Worm (Caenorhabditis elegans) whole organism, L1 larva: ENCODE data around the gene fbxl-3.

ENCODE experiments used
- lin-39 ChIP-seq: fragments of 150-350 bp; optimal IDR thresholded peaks from 2 replicates; lab custom pipeline; 2014; ENCODE audit warnings: missing biosample characterization, missing genetic modification reagents, missing genetic modification characterization
- mab-9 ChIP-seq: fragments of 200-800 bp; sonication (Bioruptor generic); IDR thresholded peaks from 2 replicates; pipeline ENCODE4 v1.3.6; 2022; ENCODE audit warnings: missing genetic modification reagents, missing genetic modification characterization, missing compliant biosample characterization
- nhr-11 ChIP-seq: fragments of 150-350 bp; optimal IDR thresholded peaks from 2 replicates; lab custom pipeline; 2014; ENCODE audit warnings: missing biosample characterization, missing genetic modification characterization
- nhr-76 ChIP-seq: sonication (generic microtip); optimal IDR thresholded peaks from 2 replicates; lab custom pipeline; 2017; ENCODE audit warnings: missing biosample characterization, missing genetic modification characterization

- no peak for TF ChIP-seq mab-9 (GFP tag; lab: Robert Waterston, UW)
- no peak for TF ChIP-seq lin-39 (tag; lab: Kevin White, UChicago)
- TF ChIP-seq nhr-76 (tag; lab: Kevin White, UChicago): no peak
- no peak for TF ChIP-seq nhr-11 (tag; lab: Kevin White, UChicago)
These were observed 19.2 kb upstream of the fbxl-3 start for ce11 chrII:5417905-5418304.
